Worm (Caenorhabditis elegans) whole organism, young adult: ENCODE measurements around the gene trr-1.

Experiments used
- F22D6.2 ChIP-seq: sonication (generic microtip); optimal IDR thresholded peaks from 2 replicates; lab custom pipeline; 2016; ENCODE audit warnings: mild to moderate bottlenecking, missing genetic modification characterization, missing compliant biosample characterization
- T07F8.4 ChIP-seq: sonication (generic microtip); optimal IDR thresholded peaks from 2 replicates; lab custom pipeline; 2016; ENCODE audit warnings: mild to moderate bottlenecking, missing genetic modification characterization, moderate library complexity, missing compliant biosample characterization
- ama-1 ChIP-seq, 3 experiments: fragments of 150-350 bp in 1 of 3; sonication (generic microtip) in 2 of 3; optimal IDR thresholded peaks; 2 replicates each; lab custom pipeline; 2014 to 2018; ENCODE audit warnings: missing biosample characterization in 2 of 3, missing genetic modification characterization in 2 of 3, missing genetic modification reagents in 2 of 3
- dpl-1 ChIP-seq: fragments of 150-350 bp; optimal IDR thresholded peaks from 2 replicates; lab custom pipeline; 2014; ENCODE audit warnings: missing biosample characterization, missing genetic modification reagents, missing genetic modification characterization
- efl-1 ChIP-seq: fragments of 150-350 bp; optimal IDR thresholded peaks from 2 replicates; lab custom pipeline; 2014; ENCODE audit warnings: missing biosample characterization, missing genetic modification reagents, missing genetic modification characterization
- mcd-1 ChIP-seq: fragments of 200-800 bp; sonication (Bioruptor generic); IDR thresholded peaks from 2 replicates; pipeline ENCODE4 v1.3.6; 2022; ENCODE audit warnings: missing genetic modification reagents, missing genetic modification characterization, missing compliant biosample characterization
- mel-28 ChIP-seq: sonication (generic microtip); optimal IDR thresholded peaks from 2 replicates; lab custom pipeline; 2016; ENCODE audit warnings: borderline replicate concordance, mild to moderate bottlenecking, missing genetic modification characterization, missing compliant biosample characterization
- nfya-2 ChIP-seq: fragments of 200-800 bp; sonication (Bioruptor generic); IDR thresholded peaks from 2 replicates; pipeline ENCODE4 v1.3.6; 2022; ENCODE audit warnings: missing genetic modification reagents, missing genetic modification characterization, missing compliant biosample characterization
- unc-130 ChIP-seq: sonication (generic microtip); optimal IDR thresholded peaks from 2 replicates; lab custom pipeline; 2016; ENCODE audit warnings: missing genetic modification reagents, missing genetic modification characterization, missing compliant biosample characterization
- unc-62 ChIP-seq: fragments of 150-350 bp; optimal IDR thresholded peaks from 2 replicates; lab custom pipeline; 2014; ENCODE audit warnings: missing biosample characterization, missing genetic modification reagents, missing genetic modification characterization

DNA sequence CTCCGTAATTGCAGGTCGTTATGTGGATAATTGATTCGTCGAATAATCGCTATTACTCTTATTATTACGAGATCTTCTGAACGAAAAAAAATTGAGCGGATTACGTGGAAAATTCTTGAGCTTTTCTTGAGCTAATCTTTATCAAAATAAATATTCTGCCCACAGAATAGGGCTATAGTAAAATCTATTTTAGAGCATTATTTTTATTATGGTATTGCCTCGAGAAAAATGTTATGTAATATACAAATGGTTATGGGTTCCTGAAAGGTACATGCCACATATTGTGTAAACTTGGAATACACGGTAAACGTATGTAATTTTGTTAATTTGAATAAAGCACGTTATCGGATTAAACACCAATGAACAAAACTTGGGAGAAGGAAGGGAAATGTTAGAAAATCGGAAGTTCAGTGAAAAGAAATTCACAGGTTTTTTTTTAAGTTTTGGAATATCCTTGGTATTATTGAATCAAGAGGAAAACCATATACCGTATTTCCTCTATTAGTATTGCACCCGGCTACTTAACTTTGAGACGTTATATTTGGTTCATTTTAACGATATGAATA lies 38.5 kb downstream of the trr-1 start:
- no peak for TF ChIP-seq unc-62 (GFP tag; lab: Kevin White, UChicago)
- peak; percentile 56 for TF ChIP-seq ama-1 (optimal IDR thresholded peaks at IDR 0.05; lab: Kevin White, UChicago)
- no peak for TF ChIP-seq ama-1 (GFP tag; optimal IDR thresholded peaks at IDR 0.05; lab: Kevin White, UChicago)
- TF ChIP-seq unc-130 (GFP tag; lab: Kevin White, UChicago) = no peak
- TF ChIP-seq efl-1 (GFP tag; lab: Kevin White, UChicago) = no peak
- TF ChIP-seq T07F8.4 (tag; lab: Kevin White, UChicago) = no peak
- no peak for TF ChIP-seq dpl-1 (GFP tag; lab: Kevin White, UChicago)
- no peak for TF ChIP-seq mcd-1 (GFP tag; lab: Robert Waterston, UW)
- no peak for TF ChIP-seq nfya-2 (GFP tag; lab: Robert Waterston, UW)
- TF ChIP-seq mel-28 (tag; lab: Kevin White, UChicago) = no peak
- no peak for TF ChIP-seq F22D6.2 (tag; lab: Kevin White, UChicago)
